Fruit fly (Drosophila melanogaster) whole organism, wandering third instar larva: Measurements from ENCODE around the gene CG7916.

Source experiments
- CG32264 ChIP-seq: fragments of 200-800 bp; sonication (Bioruptor generic); optimal IDR thresholded peaks from 2 replicates; lab custom pipeline; 2016; ENCODE audit warnings: missing biosample characterization, missing genetic modification characterization
- HLH106 ChIP-seq: fragments of 200-800 bp; optimal IDR thresholded peaks from 3 replicates; lab custom pipeline; 2019; ENCODE audit warnings: missing biosample characterization, mild to moderate bottlenecking, missing genetic modification characterization, moderate library complexity
- Mio ChIP-seq: sonication (Bioruptor generic); optimal IDR thresholded peaks from 2 replicates; lab custom pipeline; 2016; ENCODE audit warnings: missing biosample characterization, missing genetic modification characterization
- N ChIP-seq: fragments of >200 bp; optimal IDR thresholded peaks from 2 replicates; lab custom pipeline; 2018; ENCODE audit warnings: missing biosample characterization, missing external identifiers, missing genetic modification characterization
- br ChIP-seq: fragments of 200-800 bp; sonication (Bioruptor generic); optimal IDR thresholded peaks from 2 replicates; lab custom pipeline; 2016; ENCODE audit warnings: missing biosample characterization, missing genetic modification characterization
- dmrt93B ChIP-seq: fragments of 200-800 bp; sonication (Bioruptor generic); optimal IDR thresholded peaks from 2 replicates; lab custom pipeline; 2018; ENCODE audit warnings: missing biosample characterization, mild to moderate bottlenecking, missing genetic modification characterization
- ey ChIP-seq: fragments of 200-800 bp; sonication (Bioruptor generic); optimal IDR thresholded peaks from 2 replicates; lab custom pipeline; 2016; ENCODE audit warnings: missing biosample characterization, missing genetic modification characterization
- h ChIP-seq: fragments of 200-800 bp; sonication (Bioruptor generic); optimal IDR thresholded peaks from 3 replicates; lab custom pipeline; 2016; ENCODE audit warnings: missing biosample characterization, mild to moderate bottlenecking, missing genetic modification characterization
- lola ChIP-seq: fragments of >200 bp; optimal IDR thresholded peaks from 2 replicates; lab custom pipeline; 2017; ENCODE audit warnings: missing biosample characterization, missing genetic modification characterization
- pan ChIP-seq: fragments of >200 bp; optimal IDR thresholded peaks from 2 replicates; lab custom pipeline; 2017
- psq ChIP-seq: fragments of 200-800 bp; sonication (Bioruptor generic); optimal IDR thresholded peaks from 3 replicates; lab custom pipeline; 2017; ENCODE audit warnings: missing biosample characterization, mild to moderate bottlenecking, missing genetic modification characterization, moderate library complexity
- tai ChIP-seq: sonication (Bioruptor generic); optimal IDR thresholded peaks from 2 replicates; lab custom pipeline; 2016; ENCODE audit warnings: missing biosample characterization, missing genetic modification characterization
- usp ChIP-seq: fragments of >200 bp; optimal IDR thresholded peaks from 2 replicates; lab custom pipeline; 2017; ENCODE audit warnings: missing biosample characterization, missing genetic modification characterization

dm6 chr2L:13884063-13884656 is 37.6 kb downstream of the CG7916 start:
- no peak for TF ChIP-seq br (GFP tag; lab: Kevin White, UChicago)
- TF ChIP-seq CG32264 (GFP tag; lab: Kevin White, UChicago) = no peak
- TF ChIP-seq Mio = no peak
- TF ChIP-seq pan = no peak
- TF ChIP-seq ey = no peak
- no peak for TF ChIP-seq tai (GFP tag; lab: Kevin White, UChicago)
- no peak for TF ChIP-seq N (GFP tag; lab: Kevin White, UChicago)
- no peak for TF ChIP-seq HLH106
- TF ChIP-seq psq (GFP tag; lab: Kevin White, UChicago) = no peak
- TF ChIP-seq h (GFP tag; lab: Kevin White, UChicago) = no peak
- TF ChIP-seq dmrt93B (GFP tag; lab: Kevin White, UChicago) = no peak
- TF ChIP-seq lola (GFP tag; lab: Kevin White, UChicago) = no peak
- TF ChIP-seq usp (GFP tag; lab: Kevin White, UChicago) = no peak
